Worm (Caenorhabditis elegans) whole organism, L2 larva: Measurements from ENCODE around the gene txt-14.

Experiments used
- egl-27 ChIP-seq: sonication (generic microtip); optimal IDR thresholded peaks from 3 replicates; lab custom pipeline; 2017; ENCODE audit warnings: missing biosample characterization, missing genetic modification reagents, missing genetic modification characterization
- fos-1 ChIP-seq: fragments of 150-350 bp; optimal IDR thresholded peaks from 2 replicates; lab custom pipeline; 2014; ENCODE audit warnings: missing biosample characterization, missing genetic modification characterization
- nhr-11 ChIP-seq: fragments of 150-350 bp; optimal IDR thresholded peaks from 2 replicates; lab custom pipeline; 2014; ENCODE audit warnings: missing biosample characterization, missing genetic modification characterization

ce11 chrV:18586954-18587353 is 4.5 kb downstream of the txt-14 start:
- TF ChIP-seq egl-27 (tag; lab: Kevin White, UChicago) (no peak), nhr-11 (tag; lab: Kevin White, UChicago) (no peak), fos-1 (no peak)
